Worm (Caenorhabditis elegans) whole organism, midembryonic: ENCODE results near the gene spp-7.

Experiments
- cog-1 ChIP-seq: sonication (generic microtip); optimal IDR thresholded peaks from 2 replicates; lab custom pipeline; 2016; ENCODE audit warnings: missing genetic modification characterization, missing compliant biosample characterization
- flt-1 ChIP-seq: fragments of 200-800 bp; sonication (Bioruptor generic); IDR thresholded peaks from 2 replicates; pipeline ENCODE4 v1.3.6; 2022; ENCODE audit warnings: missing genetic modification characterization, missing compliant biosample characterization
- klf-2 ChIP-seq: fragments of 200-800 bp; sonication (Bioruptor generic); conservative IDR thresholded peaks from 2 replicates; pipeline ENCODE4 v1.3.6; 2022; ENCODE audit warnings: missing genetic modification reagents, missing genetic modification characterization, missing compliant biosample characterization
- med-1 ChIP-seq: sonication (generic microtip); optimal IDR thresholded peaks from 2 replicates; lab custom pipeline; 2017; ENCODE audit warnings: missing genetic modification characterization, mild to moderate bottlenecking, missing compliant biosample characterization, antibody characterized with exemption, missing genetic modification reagents; ENCODE audit not compliant: insufficient read depth
- ref-1 ChIP-seq: fragments of 200-800 bp; sonication (Bioruptor generic); conservative IDR thresholded peaks from 2 replicates; pipeline ENCODE4 v1.3.6; 2022; ENCODE audit warnings: missing genetic modification reagents, missing genetic modification characterization, missing compliant biosample characterization
- tab-1 ChIP-seq: fragments of 200-800 bp; sonication (Bioruptor generic); IDR thresholded peaks from 2 replicates; pipeline ENCODE4 v1.3.6; 2022; ENCODE audit warnings: missing genetic modification characterization, missing compliant biosample characterization
- ztf-23 ChIP-seq: fragments of 200-800 bp; sonication (Bioruptor generic); IDR thresholded peaks from 2 replicates; pipeline ENCODE4 v1.3.6; 2022; ENCODE audit warnings: missing genetic modification reagents, missing genetic modification characterization, missing compliant biosample characterization
- ztf-29 ChIP-seq: fragments of 200-800 bp; sonication (Bioruptor generic); IDR thresholded peaks from 2 replicates; pipeline ENCODE4 v1.3.6; 2022; ENCODE audit warnings: missing genetic modification reagents, missing genetic modification characterization, missing compliant biosample characterization

The spp-7 gene

DNA sequence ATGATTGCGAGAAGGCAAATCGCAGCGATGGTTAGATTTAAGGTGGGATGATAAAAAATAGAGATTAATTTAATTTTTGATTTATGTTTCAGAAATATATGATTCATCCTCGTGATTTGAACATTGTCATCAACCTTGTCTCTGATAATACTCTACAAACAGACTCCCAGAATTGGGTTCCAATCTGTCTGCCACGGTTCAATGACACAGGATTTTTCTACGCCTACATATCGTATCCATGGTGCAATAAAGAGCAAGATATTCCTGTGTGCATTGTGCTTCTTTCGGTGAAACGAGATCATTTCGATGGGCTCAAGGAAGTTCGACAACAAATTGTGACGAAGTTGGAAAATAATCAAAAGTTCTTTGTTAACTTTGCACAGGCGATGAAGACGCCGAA is 47.7 kb downstream of the spp-7 start:
- no peak for TF ChIP-seq med-1 (GFP tag; lab: Kevin White, UChicago)
- TF ChIP-seq tab-1 (GFP tag; lab: Robert Waterston, UW): no peak
- TF ChIP-seq ref-1 (GFP tag; lab: Robert Waterston, UW): no peak
- TF ChIP-seq ztf-29 (GFP tag; lab: Robert Waterston, UW): no peak
- TF ChIP-seq ztf-23 (GFP tag; lab: Robert Waterston, UW): no peak

- TF ChIP-seq ref-1 (GFP tag; lab: Robert Waterston, UW) (no peak), ztf-29 (GFP tag; lab: Robert Waterston, UW) (no peak), tab-1 (GFP tag; lab: Robert Waterston, UW) (no peak), cog-1 (tag; lab: Kevin White, UChicago) (no peak), flt-1 (GFP tag; lab: Robert Waterston, UW) (no peak), klf-2 (GFP tag; lab: Robert Waterston, UW) (no peak)
Measured at ce11 chrIV:5366567-5366966, 49.0 kb downstream of the spp-7 start, which contains the start of gene sand-1. Gene sand-1 (plus strand): TSS chrIV:5366867.

DNA sequence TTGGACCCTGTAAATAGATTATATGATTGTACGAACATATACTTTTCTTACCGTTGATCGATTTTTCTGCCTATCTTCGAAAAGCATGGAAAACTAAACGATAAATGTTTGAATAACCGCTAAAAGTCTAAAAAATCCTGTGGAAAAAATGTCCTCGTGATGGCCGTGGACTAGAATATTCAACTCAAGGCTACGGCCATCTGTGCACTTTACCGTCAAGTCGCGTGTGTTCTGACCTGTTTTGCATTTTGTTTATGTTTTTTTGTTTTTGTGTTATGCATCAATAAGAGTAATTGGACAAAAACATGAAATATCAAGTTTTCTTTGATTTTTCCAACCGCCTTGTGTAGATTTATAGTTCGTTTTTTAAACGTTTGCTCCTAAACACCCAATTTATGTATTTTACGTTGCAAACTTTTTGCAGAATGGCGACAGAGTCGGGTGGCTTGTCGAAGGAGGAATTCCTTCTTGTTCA is 51.4 kb downstream of the spp-7 start, which contains the start of the genes hda-6 and F41H10.4:
TSS of gene hda-6 (minus strand) at position 172 of the 475 bp plus-strand sequence.
TSS of gene F41H10.4 (plus strand) at position 425 of the 475 bp plus-strand sequence.
- TF ChIP-seq flt-1 (GFP tag; lab: Robert Waterston, UW) (no peak), ztf-23 (GFP tag; lab: Robert Waterston, UW) (no peak), cog-1 (tag; lab: Kevin White, UChicago) (no peak), ztf-29 (GFP tag; lab: Robert Waterston, UW) (no peak)
